ENCODE assay signal across 4 worm cellular contexts in the genomic region with DNA sequence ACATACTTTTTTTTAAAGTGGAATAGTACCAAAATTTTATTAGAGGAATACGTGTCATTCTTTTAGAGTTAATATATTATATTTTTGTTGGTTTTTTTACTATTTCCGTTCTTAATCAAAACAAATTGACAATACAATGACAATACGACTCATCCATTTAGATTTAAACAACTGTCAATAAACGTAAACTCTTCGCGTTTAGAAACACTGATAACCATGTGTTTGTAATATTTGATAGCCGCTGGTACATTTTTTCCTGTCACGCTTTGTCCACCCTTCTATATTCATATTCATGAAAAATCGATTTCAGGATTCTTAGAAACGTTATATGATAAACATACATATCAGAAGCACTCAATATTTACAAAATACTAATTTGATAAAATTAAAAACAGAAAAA.
TF ChIP-seq lines count a peak whose summit lies in the region.

No protein-coding gene starts in this region.

TF ChIP-seq in whole organism, L2 larva, 48 proteins besides CTCF, POLR2A, EP300 and RAD21:
- peak; percentile 30 for TF ChIP-seq fos-1 (tag; optimal IDR thresholded peaks at IDR 0.05; lab: Kevin White, UChicago)
- no peak for TF ChIP-seq lin-11 (tag; optimal IDR thresholded peaks at IDR 0.05; lab: Kevin White, UChicago)

TF ChIP-seq in whole organism, L3 larva, 47 proteins besides CTCF, POLR2A, EP300 and RAD21:
- TF ChIP-seq pha-4 (tag; optimal IDR thresholded peaks at IDR 0.05; lab: Kevin White, UChicago) = peak; percentile 4
- no peak for TF ChIP-seq ztf-4 (tag; optimal IDR thresholded peaks at IDR 0.05; lab: Kevin White, UChicago)
- TF ChIP-seq elt-1 (tag; optimal IDR thresholded peaks at IDR 0.05; lab: Kevin White, UChicago) = no peak
- peak; percentile 39 for TF ChIP-seq elt-2 (tag; optimal IDR thresholded peaks at IDR 0.05; lab: Kevin White, UChicago)
- no peak for TF ChIP-seq skn-1 (tag; optimal IDR thresholded peaks at IDR 0.05; lab: Kevin White, UChicago)
- TF ChIP-seq ama-1 (optimal IDR thresholded peaks at IDR 0.05; lab: Kevin White, UChicago) = no peak
- TF ChIP-seq nhr-12 (tag; optimal IDR thresholded peaks at IDR 0.05; lab: Kevin White, UChicago) = no peak

TF ChIP-seq in whole organism, L4 larva, 104 proteins besides CTCF, POLR2A, EP300 and RAD21:
- TF ChIP-seq lin-15B (tag; optimal IDR thresholded peaks at IDR 0.05; lab: Kevin White, UChicago) (no peak), sdz-12 (GFP tag; optimal IDR thresholded peaks at IDR 0.05; lab: Kevin White, UChicago) (no peak), daf-16 (GFP tag; optimal IDR thresholded peaks at IDR 0.05; lab: Kevin White, UChicago) (no peak), daf-16 (tag; optimal IDR thresholded peaks at IDR 0.05; lab: Kevin White, UChicago) (peak; percentile 66), dmd-6 (GFP tag; IDR thresholded peaks at IDR 0.05; lab: Robert Waterston, UW) (peak; percentile 42; the same call in 1 of the 2 replicates), nhr-102 (tag; optimal IDR thresholded peaks at IDR 0.05; lab: Kevin White, UChicago) (no peak), dve-1 (tag; optimal IDR thresholded peaks at IDR 0.05; lab: Kevin White, UChicago; ENCODE audit: insufficient read depth) (peak; percentile 52), lsy-2 (tag; optimal IDR thresholded peaks at IDR 0.05; lab: Kevin White, UChicago) (no peak), ces-1 (GFP tag; optimal IDR thresholded peaks at IDR 0.05; lab: Kevin White, UChicago) (no peak)

TF ChIP-seq in whole organism, young adult, 124 proteins besides CTCF, POLR2A, EP300 and RAD21:
- peak; percentile 41 for TF ChIP-seq nhr-80 (tag; optimal IDR thresholded peaks at IDR 0.05; lab: Kevin White, UChicago)
- no peak for TF ChIP-seq unc-130 (GFP tag; optimal IDR thresholded peaks at IDR 0.05; lab: Kevin White, UChicago)
